Fruit fly (Drosophila melanogaster) whole organism, embryonic: Measurements from ENCODE around the gene CG5910.

Experiments used
- Antp ChIP-seq: fragments of 200-800 bp; sonication (Bioruptor generic); optimal IDR thresholded peaks from 3 replicates; lab custom pipeline; 2016; ENCODE audit warnings: missing biosample characterization, missing genetic modification characterization
- Blimp-1 ChIP-seq: fragments of 200-800 bp; sonication (Bioruptor generic); optimal IDR thresholded peaks from 3 replicates; lab custom pipeline; 2018; ENCODE audit warnings: missing biosample characterization, missing genetic modification characterization, mild to moderate bottlenecking, moderate library complexity, missing genetic modification reagents
- Bteb2 ChIP-seq: fragments of 200-800 bp; sonication (Bioruptor generic); optimal IDR thresholded peaks from 2 replicates; lab custom pipeline; 2016; ENCODE audit warnings: missing biosample characterization, missing genetic modification characterization
- CG11093 ChIP-seq: fragments of 200-800 bp; sonication (Bioruptor generic); IDR thresholded peaks from 3 replicates; pipeline ENCODE4 v1.3.6; 2022; ENCODE audit warnings: missing biosample characterization, missing genetic modification characterization
- CG11504 ChIP-seq: fragments of 200-800 bp; sonication (Bioruptor generic); optimal IDR thresholded peaks from 3 replicates; lab custom pipeline; 2019; ENCODE audit warnings: missing biosample characterization, mild to moderate bottlenecking, missing genetic modification characterization, moderate library complexity
- CG13287 ChIP-seq: fragments of 200-800 bp; sonication (Bioruptor generic); IDR thresholded peaks from 2 replicates; pipeline ENCODE4 v1.3.6; 2022; ENCODE audit warnings: missing biosample characterization, missing genetic modification characterization; ENCODE audit not compliant: partially characterized antibody
- CG13624 ChIP-seq: fragments of 200-800 bp; sonication (Bioruptor generic); optimal IDR thresholded peaks from 2 replicates; lab custom pipeline; 2016; ENCODE audit warnings: missing biosample characterization, missing genetic modification characterization
- CG14710 ChIP-seq: fragments of 200-800 bp; sonication (Bioruptor generic); optimal IDR thresholded peaks from 3 replicates; lab custom pipeline; 2019; ENCODE audit warnings: missing biosample characterization, mild to moderate bottlenecking, missing genetic modification characterization, moderate library complexity
- CG16813 ChIP-seq: fragments of 200-800 bp; sonication (Bioruptor generic); IDR thresholded peaks from 3 replicates; pipeline ENCODE4 v1.3.6; 2022; ENCODE audit warnings: missing biosample characterization, missing genetic modification characterization; ENCODE audit not compliant: partially characterized antibody
- CG17328 ChIP-seq: fragments of 200-800 bp; sonication (Bioruptor generic); IDR thresholded peaks from 2 replicates; pipeline ENCODE4 v1.3.6; 2022; ENCODE audit warnings: missing biosample characterization, missing genetic modification characterization
- CG17829 ChIP-seq: fragments of 200-800 bp; optimal IDR thresholded peaks from 2 replicates; lab custom pipeline; 2019; ENCODE audit warnings: missing biosample characterization, mild to moderate bottlenecking, missing genetic modification characterization, moderate library complexity
- CG17912 ChIP-seq: fragments of 200-800 bp; sonication (Bioruptor generic); optimal IDR thresholded peaks from 2 replicates; lab custom pipeline; 2018; ENCODE audit warnings: missing biosample characterization, mild to moderate bottlenecking, missing genetic modification characterization
- CG18262 ChIP-seq: fragments of 200-800 bp; optimal IDR thresholded peaks from 3 replicates; lab custom pipeline; 2019; ENCODE audit warnings: missing biosample characterization, mild to moderate bottlenecking, missing genetic modification characterization, moderate library complexity
- CG18599 ChIP-seq: fragments of 200-800 bp; sonication (Bioruptor generic); optimal IDR thresholded peaks from 3 replicates; lab custom pipeline; 2017; ENCODE audit warnings: missing biosample characterization, missing genetic modification characterization, mild to moderate bottlenecking, moderate library complexity, missing genetic modification reagents
- CG18764 ChIP-seq: fragments of 200-800 bp; sonication (Bioruptor generic); optimal IDR thresholded peaks from 3 replicates; lab custom pipeline; 2016; ENCODE audit warnings: missing biosample characterization, missing genetic modification characterization
- CG30431 ChIP-seq: fragments of 200-800 bp; sonication (Bioruptor generic); optimal IDR thresholded peaks from 2 replicates; lab custom pipeline; 2017; ENCODE audit warnings: missing biosample characterization, missing genetic modification characterization
- CG32532 ChIP-seq: fragments of 200-800 bp; sonication (Bioruptor generic); IDR thresholded peaks from 2 replicates; pipeline ENCODE4 v1.3.6; 2022; ENCODE audit warnings: missing biosample characterization, missing genetic modification characterization
- CG43689 ChIP-seq: fragments of 200-800 bp; sonication (Bioruptor generic); IDR thresholded peaks from 2 replicates; pipeline ENCODE4 v1.3.6; 2022; ENCODE audit warnings: missing biosample characterization, missing genetic modification characterization
- CG4854 ChIP-seq: fragments of 200-800 bp; sonication (Bioruptor generic); optimal IDR thresholded peaks from 2 replicates; lab custom pipeline; 2016; ENCODE audit warnings: missing biosample characterization, missing genetic modification characterization, inconsistent platforms
- CG5245 ChIP-seq: fragments of 200-800 bp; sonication (Bioruptor generic); optimal IDR thresholded peaks from 3 replicates; lab custom pipeline; 2016; ENCODE audit warnings: missing biosample characterization, missing genetic modification characterization
- CG6765 ChIP-seq: fragments of 200-800 bp; sonication (Bioruptor generic); optimal IDR thresholded peaks from 3 replicates; lab custom pipeline; 2017; ENCODE audit warnings: missing biosample characterization, mild to moderate bottlenecking, missing genetic modification characterization
- CG7357 ChIP-seq: fragments of 200-800 bp; sonication (Bioruptor generic); IDR thresholded peaks from 3 replicates; pipeline ENCODE4 v1.3.6; 2022; ENCODE audit warnings: missing biosample characterization, missing genetic modification characterization
- CG8944 ChIP-seq: fragments of 200-800 bp; sonication (Bioruptor generic); optimal IDR thresholded peaks from 3 replicates; lab custom pipeline; 2016; ENCODE audit warnings: missing biosample characterization, missing genetic modification characterization
- CTCF ChIP-seq: fragments of 200-800 bp; sonication (Bioruptor generic); optimal IDR thresholded peaks from 2 replicates; lab custom pipeline; 2017; ENCODE audit warnings: missing biosample characterization, mild to moderate bottlenecking, missing genetic modification characterization, moderate library complexity
- CoRest ChIP-seq: fragments of 200-800 bp; sonication (Bioruptor generic); optimal IDR thresholded peaks from 3 replicates; lab custom pipeline; 2018; ENCODE audit warnings: missing biosample characterization, mild to moderate bottlenecking, missing genetic modification characterization, moderate library complexity
- HLH54F ChIP-seq: fragments of 200-800 bp; sonication (Bioruptor generic); optimal IDR thresholded peaks from 3 replicates; lab custom pipeline; 2016; ENCODE audit warnings: missing biosample characterization, missing genetic modification characterization
- Hr78 ChIP-seq, 2 experiments: fragments of 200-800 bp in 1 of 2; fragments of >200 bp in 1 of 2; sonication (Bioruptor generic) in 1 of 2; optimal IDR thresholded peaks; 2 replicates each; lab custom pipeline; 2017 to 2019; ENCODE audit warnings: missing biosample characterization in 2 of 2, missing genetic modification characterization in 2 of 2, mild to moderate bottlenecking in 1 of 2, moderate library complexity in 1 of 2
- Lim3 ChIP-seq: fragments of 200-800 bp; sonication (Bioruptor generic); IDR thresholded peaks from 2 replicates; pipeline ENCODE4 v1.3.6; 2022; ENCODE audit warnings: missing biosample characterization, missing genetic modification characterization
- MESR4 ChIP-seq: fragments of 200-800 bp; sonication (Bioruptor generic); optimal IDR thresholded peaks from 2 replicates; lab custom pipeline; 2018; ENCODE audit warnings: missing biosample characterization, mild to moderate bottlenecking, missing genetic modification characterization, moderate library complexity
- Tbp ChIP-seq: fragments of >200 bp; optimal IDR thresholded peaks from 2 replicates; lab custom pipeline; 2018; ENCODE audit warnings: missing biosample characterization, missing genetic modification characterization
- al ChIP-seq: fragments of 200-800 bp; sonication (Bioruptor generic); IDR thresholded peaks from 2 replicates; pipeline ENCODE4 v1.3.6; 2022; ENCODE audit warnings: missing biosample characterization, missing genetic modification characterization
- ap ChIP-seq: fragments of 200-800 bp; sonication (Bioruptor generic); IDR thresholded peaks from 2 replicates; pipeline ENCODE4 v1.3.6; 2022; ENCODE audit warnings: missing biosample characterization, missing genetic modification characterization
- ato ChIP-seq: fragments of 200-800 bp; sonication (Bioruptor generic); IDR thresholded peaks from 2 replicates; pipeline ENCODE4 v1.3.6; 2022; ENCODE audit warnings: missing biosample characterization, missing genetic modification characterization; ENCODE audit not compliant: partially characterized antibody
- bsh ChIP-seq, 2 experiments: fragments of 200-800 bp; sonication (Bioruptor generic); optimal IDR thresholded peaks; 2 replicates each; lab custom pipeline; 2017 to 2018; ENCODE audit warnings: mild to moderate bottlenecking in 2 of 2, missing biosample characterization in 2 of 2, missing genetic modification characterization in 2 of 2, moderate library complexity in 1 of 2
- cg ChIP-seq: fragments of 200-800 bp; sonication (Bioruptor generic); optimal IDR thresholded peaks from 3 replicates; lab custom pipeline; 2019; ENCODE audit warnings: missing biosample characterization, mild to moderate bottlenecking, missing genetic modification characterization, moderate library complexity
- chn ChIP-seq: fragments of 200-800 bp; sonication (Bioruptor generic); optimal IDR thresholded peaks from 2 replicates; lab custom pipeline; 2016; ENCODE audit warnings: missing biosample characterization, missing genetic modification characterization
- ci ChIP-seq: fragments of 200-800 bp; sonication (Bioruptor generic); IDR thresholded peaks from 3 replicates; pipeline ENCODE4 v1.3.6; 2022; ENCODE audit warnings: missing biosample characterization, missing genetic modification characterization
- crol ChIP-seq: fragments of 200-800 bp; sonication (Bioruptor generic); IDR thresholded peaks from 2 replicates; pipeline ENCODE4 v1.3.6; 2022; ENCODE audit warnings: missing biosample characterization, missing genetic modification characterization
- dan ChIP-seq: fragments of 200-800 bp; sonication (Bioruptor generic); IDR thresholded peaks from 2 replicates; pipeline ENCODE4 v1.3.6; 2022; ENCODE audit warnings: missing biosample characterization, missing genetic modification characterization
- dysf ChIP-seq: fragments of 200-800 bp; sonication (Bioruptor generic); IDR thresholded peaks from 3 replicates; pipeline ENCODE4 v1.3.6; 2022; ENCODE audit warnings: missing biosample characterization, missing genetic modification characterization
- fd3F ChIP-seq: fragments of 200-800 bp; sonication (Bioruptor generic); optimal IDR thresholded peaks from 2 replicates; lab custom pipeline; 2018; ENCODE audit warnings: missing biosample characterization, mild to moderate bottlenecking, missing genetic modification characterization, moderate library complexity
- hbn ChIP-seq: fragments of 200-800 bp; sonication (Bioruptor generic); IDR thresholded peaks from 2 replicates; pipeline ENCODE4 v1.3.6; 2022; ENCODE audit warnings: missing biosample characterization, missing genetic modification characterization; ENCODE audit not compliant: partially characterized antibody
- peb ChIP-seq: fragments of 200-800 bp; sonication (Bioruptor generic); IDR thresholded peaks from 2 replicates; pipeline ENCODE4 v1.3.6; 2022; ENCODE audit warnings: missing biosample characterization, missing genetic modification characterization
- ranshi ChIP-seq: fragments of 200-800 bp; sonication (Bioruptor generic); IDR thresholded peaks from 2 replicates; pipeline ENCODE4 v1.3.6; 2022; ENCODE audit warnings: missing biosample characterization, missing genetic modification characterization
- tgo ChIP-seq: fragments of 200-800 bp; sonication (Bioruptor generic); IDR thresholded peaks from 3 replicates; pipeline ENCODE4 v1.3.6; 2022; ENCODE audit warnings: missing biosample characterization, missing genetic modification characterization
- tll ChIP-seq, 2 experiments: fragments of 200-800 bp in 1 of 2; fragments of >200 bp in 1 of 2; sonication (Bioruptor generic) in 1 of 2; optimal IDR thresholded peaks; 2 replicates each; lab custom pipeline; 2017 to 2019; ENCODE audit warnings: missing biosample characterization in 2 of 2, missing genetic modification characterization in 2 of 2, mild to moderate bottlenecking in 1 of 2, moderate library complexity in 1 of 2
- tup ChIP-seq: fragments of 200-800 bp; sonication (Bioruptor generic); optimal IDR thresholded peaks from 2 replicates; lab custom pipeline; 2016; ENCODE audit warnings: missing biosample characterization, mild to moderate bottlenecking, missing genetic modification characterization, moderate library complexity
- twi ChIP-seq: fragments of 200-800 bp; optimal IDR thresholded peaks from 2 replicates; lab custom pipeline; 2019; ENCODE audit warnings: missing biosample characterization, mild to moderate bottlenecking, missing genetic modification characterization, moderate library complexity
- vfl ChIP-seq: fragments of 200-800 bp; sonication (Bioruptor generic); optimal IDR thresholded peaks from 2 replicates; lab custom pipeline; 2016; ENCODE audit warnings: missing biosample characterization, missing genetic modification characterization
- zfh2 ChIP-seq: fragments of 200-800 bp; sonication (Bioruptor generic); optimal IDR thresholded peaks from 2 replicates; lab custom pipeline; 2016; ENCODE audit warnings: missing biosample characterization, missing genetic modification characterization

Gene CG5910

dm6 chr3L:20399550-20400109 is 42.6 kb upstream of the CG5910 start (continued):
- peak; percentile 85 for TF ChIP-seq zfh2 (GFP tag; lab: Kevin White, UChicago)
- TF ChIP-seq CG11504 (tag; lab: Kevin White, UChicago) = peak; percentile 91
- TF ChIP-seq vfl (GFP tag; lab: Kevin White, UChicago) = peak; percentile 78
- peak; percentile 90 for TF ChIP-seq CG18262 (tag; lab: Kevin White, UChicago)
- peak; percentile 77 for TF ChIP-seq CG13624 (GFP tag; lab: Kevin White, UChicago)
- peak; percentile 85 for TF ChIP-seq CG6765 (GFP tag; lab: Kevin White, UChicago)
- peak; percentile 88 for TF ChIP-seq CG18599 (GFP tag; lab: Kevin White, UChicago)
- peak; percentile 72 for TF ChIP-seq CG7357 (GFP tag; lab: Robert Waterston, UW)
- peak; percentile 76 for TF ChIP-seq ci (GFP tag; lab: Robert Waterston, UW)
- peak; percentile 77 for TF ChIP-seq Antp
- TF ChIP-seq CG18764 (GFP tag; lab: Kevin White, UChicago) = peak; percentile 79
- no peak for TF ChIP-seq ato (GFP tag; lab: Robert Waterston, UW)
- TF ChIP-seq dysf (GFP tag; lab: Robert Waterston, UW) = peak; percentile 92
- peak; percentile 72 for TF ChIP-seq CG5245
- TF ChIP-seq CG8944 (GFP tag; lab: Kevin White, UChicago) = peak; percentile 72
- TF ChIP-seq Lim3 (GFP tag; lab: Robert Waterston, UW) = peak; percentile 52; the same call in 1 of the 2 replicates
- TF ChIP-seq chn (GFP tag; lab: Kevin White, UChicago) = peak; percentile 78
- peak; percentile 94 for TF ChIP-seq CoRest (tag; lab: Kevin White, UChicago)
- TF ChIP-seq ap = peak; percentile 24
- no peak for TF ChIP-seq CG13287 (GFP tag; lab: Robert Waterston, UW)
- TF ChIP-seq HLH54F (GFP tag; lab: Kevin White, UChicago) = peak; percentile 85
- TF ChIP-seq Tbp (GFP tag; lab: Kevin White, UChicago) = no peak
- TF ChIP-seq twi (tag; lab: Kevin White, UChicago) = peak; percentile 67
- peak; percentile 72 for TF ChIP-seq CG14710 (tag; lab: Kevin White, UChicago)
- TF ChIP-seq peb (GFP tag; lab: Robert Waterston, UW) = peak; percentile 68
- TF ChIP-seq Hr78 (GFP tag; optimal IDR thresholded peaks at IDR 0.05; lab: Kevin White, UChicago) = peak in 1 of 2 experiments; percentile 59
- TF ChIP-seq CG11093 (GFP tag; lab: Robert Waterston, UW) = peak; percentile 85
- TF ChIP-seq tup (GFP tag; lab: Kevin White, UChicago) = peak; percentile 56
- peak; percentile 33 for TF ChIP-seq CTCF
- TF ChIP-seq bsh (GFP tag; optimal IDR thresholded peaks at IDR 0.05; lab: Kevin White, UChicago) = peak; percentile 82 to 86
- TF ChIP-seq Bteb2 (GFP tag; lab: Kevin White, UChicago) = peak; percentile 82
- TF ChIP-seq CG32532 (GFP tag; lab: Robert Waterston, UW) = peak; percentile 91
- peak; percentile 73 for TF ChIP-seq ranshi (GFP tag; lab: Robert Waterston, UW)
- no peak for TF ChIP-seq tll (GFP tag; optimal IDR thresholded peaks at IDR 0.05; lab: Kevin White, UChicago)
- TF ChIP-seq CG17912 = peak; percentile 58
- peak; percentile 81 for TF ChIP-seq Blimp-1
- TF ChIP-seq CG43689 (GFP tag; lab: Robert Waterston, UW) = peak; percentile 43; the same call in 1 of the 2 replicates
- TF ChIP-seq CG30431 (GFP tag; lab: Kevin White, UChicago) = peak; percentile 78
- peak; percentile 88 for TF ChIP-seq al (GFP tag; lab: Robert Waterston, UW)
- peak; percentile 58 for TF ChIP-seq CG17328
- no peak for TF ChIP-seq dan (GFP tag; lab: Robert Waterston, UW)
- peak; percentile 87 for TF ChIP-seq CG17829 (tag; lab: Kevin White, UChicago)
- TF ChIP-seq fd3F (GFP tag; lab: Kevin White, UChicago) = peak; percentile 85
- peak; percentile 75 for TF ChIP-seq CG4854 (GFP tag; lab: Kevin White, UChicago)
- no peak for TF ChIP-seq hbn (GFP tag; lab: Robert Waterston, UW)
- TF ChIP-seq cg = no peak
- TF ChIP-seq CG16813 (GFP tag; lab: Robert Waterston, UW) = no peak
- peak; percentile 85 for TF ChIP-seq tgo (GFP tag; lab: Robert Waterston, UW)
- TF ChIP-seq MESR4 = peak; percentile 12
- no peak for TF ChIP-seq crol (GFP tag; lab: Robert Waterston, UW)
